Worm (Caenorhabditis elegans): ENCODE measurements around the gene F44G4.5.

DNA sequence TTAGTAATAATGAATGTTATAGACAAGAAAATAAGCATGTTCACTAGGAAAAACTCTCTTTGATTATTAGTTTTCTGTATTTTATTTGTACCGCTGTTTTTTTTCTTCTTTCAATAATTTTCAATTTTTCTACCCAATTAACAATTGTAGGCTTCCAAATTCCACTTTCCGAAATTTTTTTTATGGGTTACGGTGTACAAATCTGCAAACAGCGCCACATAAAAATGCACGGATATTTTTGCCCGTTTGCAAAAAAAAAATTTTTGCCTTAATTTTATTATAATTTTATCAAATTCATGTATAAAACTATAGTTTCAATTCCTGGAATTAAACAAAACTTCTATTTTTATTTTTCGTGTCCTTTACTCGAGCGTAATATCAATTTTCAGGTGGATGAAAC is 7.5 kb downstream of the F44G4.5 start, which contains the start of gene ooc-5:
- TF ChIP-seq him-1 (tag; optimal IDR thresholded peaks at IDR 0.05) = no peak
- TF ChIP-seq dao-5 (tag; optimal IDR thresholded peaks at IDR 0.05) = no peak
- TF ChIP-seq W03F9.2 (tag; optimal IDR thresholded peaks at IDR 0.05) = no peak
